Fruit fly (Drosophila melanogaster) whole organism, embryonic: ENCODE results near the gene Surf1.

ENCODE experiments used
- BtbVII ChIP-seq: fragments of 200-800 bp; sonication (Bioruptor generic); optimal IDR thresholded peaks from 3 replicates; lab custom pipeline; 2017; ENCODE audit warnings: missing biosample characterization, mild to moderate bottlenecking, missing genetic modification characterization
- CG11696 ChIP-seq: fragments of 200-800 bp; sonication (Bioruptor generic); IDR thresholded peaks from 2 replicates; pipeline ENCODE4 v1.3.6; 2022; ENCODE audit warnings: missing biosample characterization, missing genetic modification characterization
- CG12744 ChIP-seq: fragments of 200-800 bp; sonication (Bioruptor generic); optimal IDR thresholded peaks from 2 replicates; lab custom pipeline; 2016; ENCODE audit warnings: missing biosample characterization, missing genetic modification characterization
- CG13775 ChIP-seq: fragments of 200-800 bp; sonication (Bioruptor generic); optimal IDR thresholded peaks from 3 replicates; lab custom pipeline; 2017; ENCODE audit warnings: missing biosample characterization, mild to moderate bottlenecking, missing genetic modification characterization
- CG14014 ChIP-seq: fragments of 200-800 bp; sonication (Bioruptor generic); IDR thresholded peaks from 2 replicates; pipeline ENCODE4 v1.3.6; 2022; ENCODE audit warnings: missing biosample characterization, missing genetic modification characterization
- CG14667 ChIP-seq: fragments of 200-800 bp; sonication (Bioruptor generic); IDR thresholded peaks from 2 replicates; pipeline ENCODE4 v1.3.6; 2022; ENCODE audit warnings: missing biosample characterization, missing genetic modification characterization
- CG17912 ChIP-seq: fragments of 200-800 bp; sonication (Bioruptor generic); optimal IDR thresholded peaks from 2 replicates; lab custom pipeline; 2018; ENCODE audit warnings: missing biosample characterization, mild to moderate bottlenecking, missing genetic modification characterization
- CG18262 ChIP-seq: fragments of 200-800 bp; optimal IDR thresholded peaks from 3 replicates; lab custom pipeline; 2019; ENCODE audit warnings: missing biosample characterization, mild to moderate bottlenecking, missing genetic modification characterization, moderate library complexity
- CG1832 ChIP-seq: fragments of 200-800 bp; sonication (Bioruptor generic); optimal IDR thresholded peaks from 2 replicates; lab custom pipeline; 2017; ENCODE audit warnings: missing biosample characterization, mild to moderate bottlenecking, missing genetic modification characterization, inconsistent platforms
- CG18619 ChIP-seq: fragments of 200-800 bp; sonication (Bioruptor generic); optimal IDR thresholded peaks from 3 replicates; lab custom pipeline; 2017; ENCODE audit warnings: missing biosample characterization, mild to moderate bottlenecking, missing genetic modification characterization
- CG30403 ChIP-seq: fragments of 200-800 bp; sonication (Bioruptor generic); optimal IDR thresholded peaks from 3 replicates; lab custom pipeline; 2016; ENCODE audit warnings: missing biosample characterization, missing genetic modification characterization
- CG31224 ChIP-seq: fragments of 200-800 bp; sonication (Bioruptor generic); IDR thresholded peaks from 2 replicates; pipeline ENCODE4 v1.3.6; 2022; ENCODE audit warnings: missing biosample characterization, missing genetic modification characterization
- CG31441 ChIP-seq: fragments of 200-800 bp; sonication (Bioruptor generic); IDR thresholded peaks from 2 replicates; pipeline ENCODE4 v1.3.6; 2022; ENCODE audit warnings: missing biosample characterization, missing genetic modification characterization
- CG32767 ChIP-seq: fragments of 200-800 bp; sonication (Bioruptor generic); IDR thresholded peaks from 2 replicates; pipeline ENCODE4 v1.3.6; 2022; ENCODE audit warnings: missing biosample characterization, missing genetic modification characterization
- CG42726 ChIP-seq: fragments of 200-800 bp; sonication (Bioruptor generic); IDR thresholded peaks from 2 replicates; pipeline ENCODE4 v1.3.6; 2022; ENCODE audit warnings: missing biosample characterization, missing genetic modification characterization; ENCODE audit not compliant: partially characterized antibody
- CG4282 ChIP-seq: fragments of 200-800 bp; sonication (Bioruptor generic); optimal IDR thresholded peaks from 2 replicates; lab custom pipeline; 2016; ENCODE audit warnings: missing biosample characterization, missing genetic modification characterization
- CG6254 ChIP-seq: fragments of 200-800 bp; sonication (Bioruptor generic); optimal IDR thresholded peaks from 3 replicates; lab custom pipeline; 2017; ENCODE audit warnings: mild to moderate bottlenecking, missing biosample characterization, missing genetic modification reagents, missing genetic modification characterization
- CG6654 ChIP-seq: fragments of 200-800 bp; sonication (Bioruptor generic); optimal IDR thresholded peaks from 2 replicates; lab custom pipeline; 2017; ENCODE audit warnings: missing biosample characterization, mild to moderate bottlenecking, missing genetic modification characterization
- CG7839 ChIP-seq: fragments of 200-800 bp; sonication (Bioruptor generic); optimal IDR thresholded peaks from 3 replicates; lab custom pipeline; 2018; ENCODE audit warnings: missing biosample characterization, mild to moderate bottlenecking, missing genetic modification characterization, moderate library complexity
- CG9215 ChIP-seq: fragments of 200-800 bp; sonication (Bioruptor generic); IDR thresholded peaks from 2 replicates; pipeline ENCODE4 v1.3.6; 2022; ENCODE audit warnings: missing biosample characterization, missing genetic modification characterization
- CHES-1-like ChIP-seq: fragments of 200-800 bp; sonication (Bioruptor generic); optimal IDR thresholded peaks from 2 replicates; lab custom pipeline; 2016; ENCODE audit warnings: missing biosample characterization, missing genetic modification characterization
- CTCF ChIP-seq: fragments of 200-800 bp; sonication (Bioruptor generic); optimal IDR thresholded peaks from 2 replicates; lab custom pipeline; 2017; ENCODE audit warnings: missing biosample characterization, mild to moderate bottlenecking, missing genetic modification characterization, moderate library complexity
- CoRest ChIP-seq: fragments of 200-800 bp; sonication (Bioruptor generic); optimal IDR thresholded peaks from 3 replicates; lab custom pipeline; 2018; ENCODE audit warnings: missing biosample characterization, mild to moderate bottlenecking, missing genetic modification characterization, moderate library complexity
- Dad ChIP-seq: fragments of 200-800 bp; sonication (Bioruptor generic); optimal IDR thresholded peaks from 3 replicates; lab custom pipeline; 2016; ENCODE audit warnings: missing biosample characterization, missing genetic modification characterization
- Dbx ChIP-seq: fragments of 200-800 bp; sonication (Bioruptor generic); IDR thresholded peaks from 3 replicates; pipeline ENCODE4 v1.3.6; 2022; ENCODE audit warnings: missing biosample characterization, missing genetic modification characterization
- Drgx ChIP-seq: fragments of 200-800 bp; sonication (Bioruptor generic); IDR thresholded peaks from 2 replicates; pipeline ENCODE4 v1.3.6; 2022; ENCODE audit warnings: missing biosample characterization, missing genetic modification characterization
- E2f2 ChIP-seq: fragments of 200-800 bp; sonication (Bioruptor generic); IDR thresholded peaks from 2 replicates; pipeline ENCODE4 v1.3.6; 2022; ENCODE audit warnings: missing biosample characterization, missing genetic modification characterization
- Fer2 ChIP-seq: fragments of 200-800 bp; sonication (Bioruptor generic); optimal IDR thresholded peaks from 2 replicates; lab custom pipeline; 2018; ENCODE audit warnings: missing biosample characterization, mild to moderate bottlenecking, missing genetic modification characterization, moderate library complexity
- Gug ChIP-seq: fragments of 200-800 bp; sonication (Bioruptor generic); IDR thresholded peaks from 4 replicates; pipeline ENCODE4 v1.3.6; 2022; ENCODE audit warnings: missing biosample characterization, missing genetic modification characterization
- H2.0 ChIP-seq: fragments of 200-800 bp; sonication (Bioruptor generic); IDR thresholded peaks from 2 replicates; pipeline ENCODE4 v1.3.6; 2022; ENCODE audit warnings: missing biosample characterization, missing genetic modification characterization
- Meics ChIP-seq: fragments of 200-800 bp; sonication (Bioruptor generic); optimal IDR thresholded peaks from 2 replicates; lab custom pipeline; 2017; ENCODE audit warnings: missing biosample characterization, mild to moderate bottlenecking, missing genetic modification characterization
- Myb ChIP-seq: fragments of 200-800 bp; sonication (Bioruptor generic); optimal IDR thresholded peaks from 2 replicates; lab custom pipeline; 2016; ENCODE audit warnings: missing biosample characterization, missing genetic modification characterization
- NC2α ChIP-seq: fragments of 200-800 bp; sonication (Bioruptor generic); optimal IDR thresholded peaks from 2 replicates; lab custom pipeline; 2016; ENCODE audit warnings: missing biosample characterization, missing genetic modification characterization
- NFAT ChIP-seq: fragments of 200-800 bp; sonication (Bioruptor generic); IDR thresholded peaks from 2 replicates; pipeline ENCODE4 v1.3.6; 2022; ENCODE audit warnings: missing biosample characterization, missing genetic modification characterization
- Rfx ChIP-seq: fragments of 200-800 bp; sonication (Bioruptor generic); IDR thresholded peaks from 2 replicates; pipeline ENCODE4 v1.3.6; 2022; ENCODE audit warnings: missing biosample characterization, missing genetic modification characterization
- amos ChIP-seq: fragments of 200-800 bp; sonication (Bioruptor generic); IDR thresholded peaks from 2 replicates; pipeline ENCODE4 v1.3.6; 2022; ENCODE audit warnings: missing biosample characterization, missing genetic modification characterization; ENCODE audit not compliant: partially characterized antibody
- az2 ChIP-seq: fragments of 200-800 bp; sonication (Bioruptor generic); optimal IDR thresholded peaks from 3 replicates; lab custom pipeline; 2016; ENCODE audit warnings: missing biosample characterization, missing genetic modification characterization
- bigmax ChIP-seq: fragments of 200-800 bp; sonication (Bioruptor generic); optimal IDR thresholded peaks from 2 replicates; lab custom pipeline; 2018; ENCODE audit warnings: missing biosample characterization, mild to moderate bottlenecking, missing genetic modification characterization
- bsh ChIP-seq, 2 experiments: fragments of 200-800 bp; sonication (Bioruptor generic); optimal IDR thresholded peaks; 2 replicates each; lab custom pipeline; 2017 to 2018; ENCODE audit warnings: mild to moderate bottlenecking in 2 of 2, missing biosample characterization in 2 of 2, missing genetic modification characterization in 2 of 2, moderate library complexity in 1 of 2
- caup ChIP-seq: fragments of 200-800 bp; sonication (Bioruptor generic); optimal IDR thresholded peaks from 3 replicates; lab custom pipeline; 2017; ENCODE audit warnings: missing biosample characterization, mild to moderate bottlenecking, missing genetic modification characterization, moderate library complexity; ENCODE audit not compliant: severe bottlenecking
- crc ChIP-seq: fragments of 200-800 bp; sonication (Bioruptor generic); optimal IDR thresholded peaks from 2 replicates; lab custom pipeline; 2016; ENCODE audit warnings: missing biosample characterization, missing genetic modification characterization
- dimm ChIP-seq: fragments of 200-800 bp; sonication (Bioruptor generic); IDR thresholded peaks from 2 replicates; pipeline ENCODE4 v1.3.6; 2022; ENCODE audit warnings: missing biosample characterization, missing genetic modification characterization
- dmrt99B ChIP-seq: fragments of 200-800 bp; sonication (Bioruptor generic); optimal IDR thresholded peaks from 2 replicates; lab custom pipeline; 2018; ENCODE audit warnings: missing biosample characterization, mild to moderate bottlenecking, missing genetic modification characterization, moderate library complexity
- en ChIP-seq: fragments of 200-800 bp; sonication (Bioruptor generic); optimal IDR thresholded peaks from 2 replicates; lab custom pipeline; 2016; ENCODE audit warnings: missing biosample characterization, missing genetic modification characterization
- hbn ChIP-seq: fragments of 200-800 bp; sonication (Bioruptor generic); IDR thresholded peaks from 2 replicates; pipeline ENCODE4 v1.3.6; 2022; ENCODE audit warnings: missing biosample characterization, missing genetic modification characterization; ENCODE audit not compliant: partially characterized antibody
- lola ChIP-seq, 3 experiments: fragments of >200 bp in 2 of 3; fragments of 200-800 bp in 1 of 3; sonication (Bioruptor generic) in 1 of 3; optimal IDR thresholded peaks; 2 replicates each; lab custom pipeline; 2017 to 2019; ENCODE audit warnings: missing biosample characterization in 3 of 3, missing genetic modification characterization in 3 of 3, mild to moderate bottlenecking in 1 of 3, moderate library complexity in 1 of 3
- mam ChIP-seq: fragments of 200-800 bp; sonication (Bioruptor generic); optimal IDR thresholded peaks from 3 replicates; lab custom pipeline; 2016; ENCODE audit warnings: missing biosample characterization, missing genetic modification characterization
- otp ChIP-seq: fragments of 200-800 bp; sonication (Bioruptor generic); IDR thresholded peaks from 3 replicates; pipeline ENCODE4, ENCODE4 v1.3.6; 2022; ENCODE audit warnings: missing biosample characterization, missing genetic modification characterization
- ranshi ChIP-seq: fragments of 200-800 bp; sonication (Bioruptor generic); IDR thresholded peaks from 2 replicates; pipeline ENCODE4 v1.3.6; 2022; ENCODE audit warnings: missing biosample characterization, missing genetic modification characterization
- sens ChIP-seq: fragments of 200-800 bp; sonication (Bioruptor generic); peaks from one replicate; lab custom pipeline; 2016; ENCODE audit warnings: missing biosample characterization, missing genetic modification characterization
- slp2 ChIP-seq: fragments of 200-800 bp; sonication (Bioruptor generic); optimal IDR thresholded peaks from 2 replicates; lab custom pipeline; 2016; ENCODE audit warnings: missing biosample characterization, missing genetic modification characterization
- wdn ChIP-seq: fragments of 200-800 bp; sonication (Bioruptor generic); IDR thresholded peaks from 2 replicates; pipeline ENCODE4 v1.3.6; 2022; ENCODE audit warnings: missing biosample characterization, missing genetic modification characterization

Gene Surf1

dm6 chr3L:6978030-6978683 is 20.0 kb downstream of the Surf1 start (continued):
- TF ChIP-seq en (no peak), amos (GFP tag; lab: Robert Waterston, UW) (no peak), wdn (no peak), CG31224 (GFP tag; lab: Robert Waterston, UW) (no peak), CG11696 (no peak), otp (no peak), H2.0 (no peak), bigmax (GFP tag; lab: Kevin White, UChicago) (no peak), CG18619 (no peak), bsh (GFP tag; optimal IDR thresholded peaks at IDR 0.05; lab: Kevin White, UChicago) (peak in 1 of 2 experiments; percentile 43), Gug (GFP tag; lab: Robert Waterston, UW) (no peak), BtbVII (GFP tag; lab: Kevin White, UChicago) (no peak), CG13775 (GFP tag; lab: Kevin White, UChicago) (no peak), NFAT (no peak), CG14667 (GFP tag; lab: Robert Waterston, UW) (peak; percentile 41; the same call in 1 of the 2 replicates), Drgx (GFP tag; lab: Robert Waterston, UW) (peak; percentile 68), Myb (GFP tag; lab: Kevin White, UChicago) (no peak), az2 (peak; percentile 22), CG31441 (0 out of 2 replicates have a peak, but pooled peaks have one; percentile 10), CG17912 (no peak), CG6254 (GFP tag; lab: Kevin White, UChicago) (no peak), dimm (no peak), CG12744 (no peak), Dbx (GFP tag; lab: Robert Waterston, UW) (no peak), CG1832 (no peak), NC2α (GFP tag; lab: Kevin White, UChicago) (no peak), hbn (GFP tag; lab: Robert Waterston, UW) (no peak), Rfx (GFP tag; lab: Robert Waterston, UW) (no peak), slp2 (peak; percentile 13), ranshi (GFP tag; lab: Robert Waterston, UW) (no peak), lola (GFP tag; optimal IDR thresholded peaks at IDR 0.05; lab: Kevin White, UChicago) (peak in 1 of 3 experiments; percentile 47), CG32767 (GFP tag; lab: Robert Waterston, UW) (no peak), CG6654 (GFP tag; lab: Kevin White, UChicago) (no peak), Fer2 (tag; lab: Kevin White, UChicago) (no peak), dmrt99B (peak; percentile 2), CG30403 (GFP tag; lab: Kevin White, UChicago) (no peak), Dad (no peak), sens (GFP tag; lab: Kevin White, UChicago) (peak; percentile 92), CoRest (tag; lab: Kevin White, UChicago) (peak; percentile 17), CG14014 (no peak), mam (GFP tag; lab: Kevin White, UChicago) (peak; percentile 12), crc (no peak), CG4282 (GFP tag; lab: Kevin White, UChicago) (no peak), E2f2 (GFP tag; lab: Robert Waterston, UW) (no peak), CHES-1-like (no peak), CG9215 (GFP tag; lab: Robert Waterston, UW) (no peak), CG18262 (tag; lab: Kevin White, UChicago) (no peak), caup (GFP tag; lab: Kevin White, UChicago) (no peak), CG7839 (peak; percentile 26), Meics (GFP tag; lab: Kevin White, UChicago) (no peak), CTCF (GFP tag; lab: Kevin White, UChicago) (no peak), CG42726 (GFP tag; lab: Robert Waterston, UW) (no peak)
